Fruit fly (Drosophila melanogaster): ENCODE data around the gene Zaf1.

DNA sequence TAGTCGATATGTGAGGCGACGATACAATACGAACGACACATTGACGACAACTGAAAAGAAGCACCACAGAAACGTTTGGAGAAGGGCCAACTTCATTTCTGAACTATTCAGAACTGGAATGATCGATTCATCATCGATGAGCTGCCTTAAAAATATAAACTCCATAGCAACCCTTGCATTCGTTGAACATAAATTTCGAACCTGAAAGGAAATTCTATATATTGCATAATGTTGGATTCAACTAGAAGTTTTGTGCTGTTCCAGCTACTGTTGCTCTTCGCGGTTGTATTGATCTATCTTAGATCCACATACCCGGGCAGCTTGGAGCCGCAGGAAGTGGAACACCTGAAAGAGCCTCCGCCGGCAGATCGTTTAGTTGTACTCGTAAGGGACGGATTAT is 46.8 kb downstream of the Zaf1 start, which contains the start of the genes CG6790 and CG5342:
- TF ChIP-seq vri (GFP tag; optimal IDR thresholded peaks at IDR 0.05) (no peak), CG11294 (GFP tag; IDR thresholded peaks at IDR 0.05) (no peak), dac (GFP tag; optimal IDR thresholded peaks at IDR 0.05) (no peak), Hr4 (GFP tag; optimal IDR thresholded peaks at IDR 0.05) (no peak), CG6163 (GFP tag; IDR thresholded peaks at IDR 0.05) (no peak), svp (GFP tag) (no peak), CG11762 (GFP tag; optimal IDR thresholded peaks at IDR 0.05; ENCODE audit: insufficient read depth) (no peak), Hr38 (GFP tag; optimal IDR thresholded peaks at IDR 0.05) (no peak), fd59A (GFP tag; optimal IDR thresholded peaks at IDR 0.05) (no peak), lz (GFP tag; optimal IDR thresholded peaks at IDR 0.05) (no peak), salr (GFP tag; optimal IDR thresholded peaks at IDR 0.05) (no peak), CG10631 (GFP tag; optimal IDR thresholded peaks at IDR 0.05) (no peak)
